Worm (Caenorhabditis elegans) whole organism, late embryonic: ENCODE data around the gene rpb-11.

Source experiments
- C08G9.2 ChIP-seq: sonication (generic microtip); optimal IDR thresholded peaks from 2 replicates; lab custom pipeline; 2016; ENCODE audit warnings: mild to moderate bottlenecking, missing genetic modification characterization, moderate library complexity, missing compliant biosample characterization
- C38D4.7 ChIP-seq: fragments of 200-800 bp; sonication (Bioruptor generic); optimal IDR thresholded peaks from 2 replicates; lab custom pipeline; 2018; ENCODE audit warnings: mild to moderate bottlenecking, missing genetic modification characterization, moderate library complexity, missing compliant biosample characterization
- F13H6.1 ChIP-seq: sonication (generic microtip); optimal IDR thresholded peaks from 2 replicates; lab custom pipeline; 2016; ENCODE audit warnings: missing genetic modification characterization, missing compliant biosample characterization
- T23F11.4 ChIP-seq: fragments of 200-800 bp; sonication (Bioruptor generic); optimal IDR thresholded peaks from 2 replicates; lab custom pipeline; 2018; ENCODE audit warnings: mild to moderate bottlenecking, missing genetic modification characterization, missing compliant biosample characterization
- ahr-1 ChIP-seq: sonication (generic microtip); optimal IDR thresholded peaks from 2 replicates; lab custom pipeline; 2016; ENCODE audit warnings: missing genetic modification characterization, missing compliant biosample characterization
- ama-1 ChIP-seq: fragments of 150-350 bp; optimal IDR thresholded peaks from 2 replicates; lab custom pipeline; 2014
- ceh-14 ChIP-seq: sonication (generic microtip); optimal IDR thresholded peaks from 2 replicates; lab custom pipeline; 2016; ENCODE audit warnings: missing genotype, missing genetic modification characterization, missing compliant biosample characterization
- ceh-18 ChIP-seq: sonication (generic microtip); optimal IDR thresholded peaks from 2 replicates; lab custom pipeline; 2016; ENCODE audit warnings: missing genetic modification characterization, missing compliant biosample characterization
- ceh-19 ChIP-seq: fragments of 200-800 bp; sonication (Bioruptor generic); optimal IDR thresholded peaks from 2 replicates; lab custom pipeline; 2018; ENCODE audit warnings: mild to moderate bottlenecking, missing genetic modification characterization, missing compliant biosample characterization
- ceh-2 ChIP-seq: sonication (generic microtip); optimal IDR thresholded peaks from 2 replicates; lab custom pipeline; 2016; ENCODE audit warnings: missing genotype, missing genetic modification characterization, missing compliant biosample characterization
- ceh-22 ChIP-seq: sonication (generic microtip); optimal IDR thresholded peaks from 2 replicates; lab custom pipeline; 2017; ENCODE audit warnings: missing biosample characterization, missing genetic modification characterization
- ceh-24 ChIP-seq: sonication (generic microtip); optimal IDR thresholded peaks from 2 replicates; lab custom pipeline; 2016; ENCODE audit warnings: mild to moderate bottlenecking, missing genetic modification characterization, missing compliant biosample characterization
- ceh-30 ChIP-seq: fragments of 150-350 bp; optimal IDR thresholded peaks from 2 replicates; lab custom pipeline; 2014; ENCODE audit warnings: missing biosample characterization, missing genetic modification characterization
- ceh-31 ChIP-seq: sonication (generic microtip); optimal IDR thresholded peaks from 2 replicates; lab custom pipeline; 2016; ENCODE audit warnings: missing genetic modification characterization, missing compliant biosample characterization
- ceh-34 ChIP-seq: sonication (generic microtip); optimal IDR thresholded peaks from 2 replicates; lab custom pipeline; 2016; ENCODE audit warnings: mild to moderate bottlenecking, missing genetic modification characterization, missing compliant biosample characterization
- ceh-45 ChIP-seq: fragments of 200-800 bp; sonication (Bioruptor generic); IDR thresholded peaks from 2 replicates; pipeline ENCODE4 v1.3.6; 2022; ENCODE audit warnings: missing genetic modification reagents, missing genetic modification characterization, missing compliant biosample characterization
- ceh-6 ChIP-seq: fragments of 200-800 bp; sonication (Bioruptor generic); optimal IDR thresholded peaks from 2 replicates; lab custom pipeline; 2018; ENCODE audit warnings: mild to moderate bottlenecking, missing genetic modification characterization, missing compliant biosample characterization
- ceh-9 ChIP-seq: sonication (generic microtip); optimal IDR thresholded peaks from 2 replicates; lab custom pipeline; 2016; ENCODE audit warnings: mild to moderate bottlenecking, missing genetic modification characterization, inconsistent platforms, missing compliant biosample characterization
- dmd-4 ChIP-seq: sonication (generic microtip); optimal IDR thresholded peaks from 2 replicates; lab custom pipeline; 2016; ENCODE audit warnings: borderline replicate concordance, missing genetic modification characterization, missing compliant biosample characterization
- elt-2 ChIP-seq: sonication (generic microtip); optimal IDR thresholded peaks from 2 replicates; lab custom pipeline; 2016; ENCODE audit warnings: missing genetic modification reagents, missing genetic modification characterization, missing compliant biosample characterization
- elt-4 ChIP-seq: sonication (generic microtip); optimal IDR thresholded peaks from 2 replicates; lab custom pipeline; 2016; ENCODE audit warnings: missing genetic modification characterization, missing compliant biosample characterization
- fax-1 ChIP-seq: sonication (generic microtip); optimal IDR thresholded peaks from 2 replicates; lab custom pipeline; 2016; ENCODE audit warnings: missing genotype, missing genetic modification characterization, missing compliant biosample characterization
- fkh-10 ChIP-seq: fragments of 150-350 bp; optimal IDR thresholded peaks from 2 replicates; lab custom pipeline; 2014; ENCODE audit warnings: missing biosample characterization, missing genetic modification reagents, missing genetic modification characterization
- fkh-6 ChIP-seq: sonication (generic microtip); optimal IDR thresholded peaks from 2 replicates; lab custom pipeline; 2016; ENCODE audit warnings: missing genetic modification characterization, missing compliant biosample characterization
- hlh-13 ChIP-seq: fragments of 200-800 bp; sonication (Bioruptor generic); optimal IDR thresholded peaks from 2 replicates; lab custom pipeline; 2018; ENCODE audit warnings: mild to moderate bottlenecking, missing genetic modification characterization, missing compliant biosample characterization
- hlh-30 ChIP-seq: sonication (generic microtip); optimal IDR thresholded peaks from 2 replicates; lab custom pipeline; 2017; ENCODE audit warnings: antibody characterized with exemption, missing genetic modification characterization, missing compliant biosample characterization; ENCODE audit not compliant: insufficient read depth
- hlh-6 ChIP-seq: sonication (generic microtip); optimal IDR thresholded peaks from 2 replicates; lab custom pipeline; 2016; ENCODE audit warnings: missing genotype, missing genetic modification characterization, missing compliant biosample characterization
- lim-6 ChIP-seq: sonication (generic microtip); optimal IDR thresholded peaks from 2 replicates; lab custom pipeline; 2016; ENCODE audit warnings: missing genetic modification characterization, missing compliant biosample characterization
- lin-11 ChIP-seq: fragments of 200-800 bp; sonication (Bioruptor generic); optimal IDR thresholded peaks from 2 replicates; lab custom pipeline; 2018; ENCODE audit warnings: mild to moderate bottlenecking, missing genetic modification characterization, missing compliant biosample characterization
- madf-2 ChIP-seq: sonication (generic microtip); optimal IDR thresholded peaks from 2 replicates; lab custom pipeline; 2017; ENCODE audit warnings: missing genetic modification characterization, missing compliant biosample characterization
- mec-3 ChIP-seq: sonication (generic microtip); optimal IDR thresholded peaks from 2 replicates; lab custom pipeline; 2016; ENCODE audit warnings: borderline replicate concordance, missing genetic modification characterization, missing compliant biosample characterization
- nfya-1 ChIP-seq: sonication (generic microtip); optimal IDR thresholded peaks from 2 replicates; lab custom pipeline; 2017; ENCODE audit warnings: missing genetic modification characterization, mild to moderate bottlenecking, missing compliant biosample characterization, antibody characterized with exemption, moderate library complexity
- nhr-11 ChIP-seq: fragments of 150-350 bp; optimal IDR thresholded peaks from 2 replicates; lab custom pipeline; 2014; ENCODE audit warnings: missing biosample characterization, missing genetic modification characterization
- pag-3 ChIP-seq: sonication (generic microtip); optimal IDR thresholded peaks from 2 replicates; lab custom pipeline; 2016; ENCODE audit warnings: missing compliant biosample characterization, missing genetic modification characterization, borderline replicate concordance
- pat-9 ChIP-seq: fragments of 200-800 bp; sonication (Bioruptor generic); optimal IDR thresholded peaks from 2 replicates; lab custom pipeline; 2018; ENCODE audit warnings: mild to moderate bottlenecking, missing genetic modification characterization, moderate library complexity, missing compliant biosample characterization
- pax-1 ChIP-seq: fragments of 150-350 bp; optimal IDR thresholded peaks from 2 replicates; lab custom pipeline; 2014; ENCODE audit warnings: missing biosample characterization, missing genetic modification characterization
- pha-2 ChIP-seq: sonication (generic microtip); optimal IDR thresholded peaks from 2 replicates; lab custom pipeline; 2017; ENCODE audit warnings: mild to moderate bottlenecking, missing genetic modification characterization, missing compliant biosample characterization
- pha-4 ChIP-seq: fragments of 150-350 bp; optimal IDR thresholded peaks from 2 replicates; lab custom pipeline; 2018; ENCODE audit warnings: missing biosample characterization, missing genetic modification reagents, missing genetic modification characterization
- pqm-1 ChIP-seq: sonication (generic microtip); optimal IDR thresholded peaks from 2 replicates; lab custom pipeline; 2016; ENCODE audit warnings: missing genetic modification characterization, missing compliant biosample characterization
- pros-1 ChIP-seq: fragments of 150-350 bp; optimal IDR thresholded peaks from 2 replicates; lab custom pipeline; 2014; ENCODE audit warnings: missing biosample characterization, missing genetic modification reagents, missing genetic modification characterization
- ref-2 ChIP-seq: sonication (generic microtip); optimal IDR thresholded peaks from 2 replicates; lab custom pipeline; 2016; ENCODE audit warnings: missing genetic modification characterization, missing compliant biosample characterization
- rnt-1 ChIP-seq: sonication (generic microtip); optimal IDR thresholded peaks from 2 replicates; lab custom pipeline; 2016; ENCODE audit warnings: missing genetic modification characterization, missing compliant biosample characterization
- sdc-2 ChIP-seq: sonication (generic microtip); optimal IDR thresholded peaks from 2 replicates; lab custom pipeline; 2016; ENCODE audit warnings: missing genotype, missing genetic modification characterization, missing compliant biosample characterization
- sox-4 ChIP-seq: sonication (generic microtip); optimal IDR thresholded peaks from 2 replicates; lab custom pipeline; 2017; ENCODE audit warnings: mild to moderate bottlenecking, missing genetic modification characterization, inconsistent platforms, missing compliant biosample characterization
- syd-9 ChIP-seq: sonication (generic microtip); optimal IDR thresholded peaks from 2 replicates; lab custom pipeline; 2016; ENCODE audit warnings: mild to moderate bottlenecking, missing genetic modification characterization, moderate library complexity, missing compliant biosample characterization
- tbx-2 ChIP-seq: sonication (generic microtip); optimal IDR thresholded peaks from 2 replicates; lab custom pipeline; 2016; ENCODE audit warnings: missing genetic modification characterization, missing compliant biosample characterization
- tbx-7 ChIP-seq: sonication (generic microtip); optimal IDR thresholded peaks from 2 replicates; lab custom pipeline; 2016; ENCODE audit warnings: missing genotype, missing genetic modification characterization, missing compliant biosample characterization
- ttx-3 ChIP-seq: sonication (generic microtip); optimal IDR thresholded peaks from 2 replicates; lab custom pipeline; 2016; ENCODE audit warnings: missing genetic modification reagents, missing genetic modification characterization, missing compliant biosample characterization
- unc-3 ChIP-seq, 2 experiments: fragments of 200-800 bp in 1 of 2; sonication (Bioruptor generic) in 1 of 2; sonication (generic microtip) in 1 of 2; conservative IDR thresholded peaks in 1 of 2; optimal IDR thresholded peaks in 1 of 2; 2 replicates each; pipeline versions ENCODE4 v1.3.6 to Lab custom; 2016 to 2022; ENCODE audit warnings: missing compliant biosample characterization in 2 of 2, missing genetic modification characterization in 2 of 2, missing genetic modification reagents in 1 of 2
- unc-42 ChIP-seq: sonication (generic microtip); optimal IDR thresholded peaks from 2 replicates; lab custom pipeline; 2016; ENCODE audit warnings: missing genotype, missing genetic modification characterization, missing compliant biosample characterization
- zip-5 ChIP-seq: sonication (generic microtip); optimal IDR thresholded peaks from 2 replicates; lab custom pipeline; 2016; ENCODE audit warnings: missing genetic modification characterization, missing compliant biosample characterization

The rpb-11 gene

DNA sequence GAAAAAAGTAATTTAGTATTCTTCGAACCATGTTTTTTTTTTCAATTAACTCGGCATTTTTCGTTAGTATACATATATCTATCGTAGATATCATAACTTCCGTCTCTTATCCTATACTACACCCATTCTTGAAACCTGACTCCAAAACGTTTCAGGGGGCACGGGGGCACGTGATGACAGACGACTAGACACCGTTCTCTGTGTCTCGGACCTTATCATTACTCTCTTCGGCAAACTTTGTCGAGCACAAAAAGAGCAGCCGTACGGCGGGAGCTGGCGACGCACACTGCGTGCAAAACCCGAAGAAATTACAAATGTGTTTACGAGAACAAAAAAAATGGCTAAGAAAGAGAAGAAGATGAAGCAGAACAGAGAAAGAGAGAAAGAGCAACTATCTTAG, 15.7 kb upstream of the rpb-11 start:
- TF ChIP-seq mec-3 (no peak), fkh-6 (no peak), lim-6 (tag; lab: Kevin White, UChicago) (no peak), unc-3 (GFP tag; conservative IDR thresholded peaks at IDR 0.05; lab: Robert Waterston, UW) (no peak), unc-3 (tag; optimal IDR thresholded peaks at IDR 0.05; lab: Kevin White, UChicago) (no peak), pat-9 (no peak), ahr-1 (no peak), C38D4.7 (GFP tag; lab: Kevin White, UChicago) (no peak), pqm-1 (tag; lab: Kevin White, UChicago) (no peak), ceh-14 (tag; lab: Kevin White, UChicago) (peak; percentile 39), fkh-10 (no peak), ceh-34 (tag; lab: Kevin White, UChicago) (peak; percentile 78), T23F11.4 (GFP tag; lab: Kevin White, UChicago) (no peak), hlh-6 (no peak), hlh-13 (GFP tag; lab: Kevin White, UChicago) (no peak), ceh-45 (GFP tag; lab: Robert Waterston, UW) (no peak), unc-42 (tag; lab: Kevin White, UChicago) (peak; percentile 49), ceh-24 (tag; lab: Kevin White, UChicago) (no peak), ttx-3 (tag; lab: Kevin White, UChicago) (no peak), elt-2 (tag; lab: Kevin White, UChicago) (peak; percentile 16), madf-2 (tag; lab: Kevin White, UChicago) (no peak), hlh-30 (peak; percentile 21), ceh-19 (no peak), nfya-1 (no peak), pha-2 (no peak), ama-1 (lab: Kevin White, UChicago) (no peak), ceh-9 (no peak), pha-4 (tag; lab: Kevin White, UChicago) (no peak), ceh-30 (tag; lab: Kevin White, UChicago) (no peak), C08G9.2 (tag; lab: Kevin White, UChicago) (no peak), rnt-1 (tag; lab: Kevin White, UChicago) (no peak), pag-3 (tag; lab: Kevin White, UChicago) (no peak), pros-1 (tag; lab: Kevin White, UChicago) (no peak), ceh-6 (GFP tag; lab: Kevin White, UChicago) (no peak), pax-1 (tag; lab: Kevin White, UChicago) (no peak), ceh-2 (tag; lab: Kevin White, UChicago) (no peak), ceh-18 (peak; percentile 80), lin-11 (tag; lab: Kevin White, UChicago) (no peak), dmd-4 (tag; lab: Kevin White, UChicago) (no peak), ceh-31 (tag; lab: Kevin White, UChicago) (peak; percentile 23), ceh-22 (no peak), zip-5 (no peak), tbx-2 (tag; lab: Kevin White, UChicago) (peak; percentile 31), tbx-7 (tag; lab: Kevin White, UChicago) (no peak), sox-4 (no peak), sdc-2 (tag; lab: Kevin White, UChicago) (no peak), nhr-11 (tag; lab: Kevin White, UChicago) (no peak), ref-2 (tag; lab: Kevin White, UChicago) (no peak), elt-4 (no peak), fax-1 (tag; lab: Kevin White, UChicago) (no peak), syd-9 (tag; lab: Kevin White, UChicago) (no peak), F13H6.1 (tag; lab: Kevin White, UChicago) (no peak)
- TF ChIP-seq, all 69 proteins: peak for 8
